Worm (Caenorhabditis elegans) whole organism, late embryonic: ENCODE results near the gene K09C4.4.
A peak's percentile ranks its signal among the peaks of the same experiment; 100 is the strongest.

ENCODE experiments used
- C08G9.2 ChIP-seq: sonication (generic microtip); optimal IDR thresholded peaks from 2 replicates; lab custom pipeline; 2016; ENCODE audit warnings: mild to moderate bottlenecking, missing genetic modification characterization, moderate library complexity, missing compliant biosample characterization
- F13H6.1 ChIP-seq: sonication (generic microtip); optimal IDR thresholded peaks from 2 replicates; lab custom pipeline; 2016; ENCODE audit warnings: missing genetic modification characterization, missing compliant biosample characterization
- K09A11.1 ChIP-seq: sonication (generic microtip); optimal IDR thresholded peaks from 2 replicates; lab custom pipeline; 2017; ENCODE audit warnings: antibody characterized with exemption, mild to moderate bottlenecking, missing genetic modification characterization, missing compliant biosample characterization; ENCODE audit not compliant: insufficient read depth
- Y22D7AL.16 ChIP-seq: sonication (generic microtip); optimal IDR thresholded peaks from 2 replicates; lab custom pipeline; 2016; ENCODE audit warnings: missing genetic modification characterization, missing compliant biosample characterization
- ahr-1 ChIP-seq: sonication (generic microtip); optimal IDR thresholded peaks from 2 replicates; lab custom pipeline; 2016; ENCODE audit warnings: missing genetic modification characterization, missing compliant biosample characterization
- ama-1 ChIP-seq: fragments of 150-350 bp; optimal IDR thresholded peaks from 2 replicates; lab custom pipeline; 2014
- ceh-19 ChIP-seq: fragments of 200-800 bp; sonication (Bioruptor generic); optimal IDR thresholded peaks from 2 replicates; lab custom pipeline; 2018; ENCODE audit warnings: mild to moderate bottlenecking, missing genetic modification characterization, missing compliant biosample characterization
- ceh-22 ChIP-seq: sonication (generic microtip); optimal IDR thresholded peaks from 2 replicates; lab custom pipeline; 2017; ENCODE audit warnings: missing biosample characterization, missing genetic modification characterization
- ceh-34 ChIP-seq: sonication (generic microtip); optimal IDR thresholded peaks from 2 replicates; lab custom pipeline; 2016; ENCODE audit warnings: mild to moderate bottlenecking, missing genetic modification characterization, missing compliant biosample characterization
- ceh-45 ChIP-seq: fragments of 200-800 bp; sonication (Bioruptor generic); IDR thresholded peaks from 2 replicates; pipeline ENCODE4 v1.3.6; 2022; ENCODE audit warnings: missing genetic modification reagents, missing genetic modification characterization, missing compliant biosample characterization
- ceh-48 ChIP-seq: sonication (generic microtip); optimal IDR thresholded peaks from 2 replicates; lab custom pipeline; 2016; ENCODE audit warnings: missing genetic modification characterization, inconsistent platforms, missing compliant biosample characterization
- ceh-6 ChIP-seq: fragments of 200-800 bp; sonication (Bioruptor generic); optimal IDR thresholded peaks from 2 replicates; lab custom pipeline; 2018; ENCODE audit warnings: mild to moderate bottlenecking, missing genetic modification characterization, missing compliant biosample characterization
- che-1 ChIP-seq: sonication (generic microtip); optimal IDR thresholded peaks from 2 replicates; lab custom pipeline; 2016; ENCODE audit warnings: mild to moderate bottlenecking, missing genetic modification characterization, missing compliant biosample characterization
- dmd-4 ChIP-seq: sonication (generic microtip); optimal IDR thresholded peaks from 2 replicates; lab custom pipeline; 2016; ENCODE audit warnings: borderline replicate concordance, missing genetic modification characterization, missing compliant biosample characterization
- elt-2 ChIP-seq: sonication (generic microtip); optimal IDR thresholded peaks from 2 replicates; lab custom pipeline; 2016; ENCODE audit warnings: missing genetic modification reagents, missing genetic modification characterization, missing compliant biosample characterization
- elt-4 ChIP-seq: sonication (generic microtip); optimal IDR thresholded peaks from 2 replicates; lab custom pipeline; 2016; ENCODE audit warnings: missing genetic modification characterization, missing compliant biosample characterization
- ets-4 ChIP-seq: sonication (generic microtip); optimal IDR thresholded peaks from 2 replicates; lab custom pipeline; 2016; ENCODE audit warnings: missing genetic modification characterization, missing compliant biosample characterization
- fkh-10 ChIP-seq: fragments of 150-350 bp; optimal IDR thresholded peaks from 2 replicates; lab custom pipeline; 2014; ENCODE audit warnings: missing biosample characterization, missing genetic modification reagents, missing genetic modification characterization
- fkh-6 ChIP-seq: sonication (generic microtip); optimal IDR thresholded peaks from 2 replicates; lab custom pipeline; 2016; ENCODE audit warnings: missing genetic modification characterization, missing compliant biosample characterization
- hlh-13 ChIP-seq: fragments of 200-800 bp; sonication (Bioruptor generic); optimal IDR thresholded peaks from 2 replicates; lab custom pipeline; 2018; ENCODE audit warnings: mild to moderate bottlenecking, missing genetic modification characterization, missing compliant biosample characterization
- hlh-6 ChIP-seq: sonication (generic microtip); optimal IDR thresholded peaks from 2 replicates; lab custom pipeline; 2016; ENCODE audit warnings: missing genotype, missing genetic modification characterization, missing compliant biosample characterization
- lin-11 ChIP-seq: fragments of 200-800 bp; sonication (Bioruptor generic); optimal IDR thresholded peaks from 2 replicates; lab custom pipeline; 2018; ENCODE audit warnings: mild to moderate bottlenecking, missing genetic modification characterization, missing compliant biosample characterization
- nhr-232 ChIP-seq: sonication (generic microtip); optimal IDR thresholded peaks from 2 replicates; lab custom pipeline; 2016; ENCODE audit warnings: missing genetic modification characterization, missing compliant biosample characterization
- odd-2 ChIP-seq: sonication (generic microtip); optimal IDR thresholded peaks from 2 replicates; lab custom pipeline; 2017; ENCODE audit warnings: antibody characterized with exemption, mild to moderate bottlenecking, missing genetic modification characterization, missing compliant biosample characterization
- pat-9 ChIP-seq: fragments of 200-800 bp; sonication (Bioruptor generic); optimal IDR thresholded peaks from 2 replicates; lab custom pipeline; 2018; ENCODE audit warnings: mild to moderate bottlenecking, missing genetic modification characterization, moderate library complexity, missing compliant biosample characterization
- pax-1 ChIP-seq: fragments of 150-350 bp; optimal IDR thresholded peaks from 2 replicates; lab custom pipeline; 2014; ENCODE audit warnings: missing biosample characterization, missing genetic modification characterization
- pha-2 ChIP-seq: sonication (generic microtip); optimal IDR thresholded peaks from 2 replicates; lab custom pipeline; 2017; ENCODE audit warnings: mild to moderate bottlenecking, missing genetic modification characterization, missing compliant biosample characterization
- ref-2 ChIP-seq: sonication (generic microtip); optimal IDR thresholded peaks from 2 replicates; lab custom pipeline; 2016; ENCODE audit warnings: missing genetic modification characterization, missing compliant biosample characterization
- rnt-1 ChIP-seq: sonication (generic microtip); optimal IDR thresholded peaks from 2 replicates; lab custom pipeline; 2016; ENCODE audit warnings: missing genetic modification characterization, missing compliant biosample characterization
- sox-2 ChIP-seq: fragments of 200-800 bp; sonication (Bioruptor generic); IDR thresholded peaks from 2 replicates; pipeline ENCODE4 v1.3.6; 2022; ENCODE audit warnings: missing genetic modification reagents, missing genetic modification characterization, missing compliant biosample characterization
- sox-4 ChIP-seq: sonication (generic microtip); optimal IDR thresholded peaks from 2 replicates; lab custom pipeline; 2017; ENCODE audit warnings: mild to moderate bottlenecking, missing genetic modification characterization, inconsistent platforms, missing compliant biosample characterization
- ttx-3 ChIP-seq: sonication (generic microtip); optimal IDR thresholded peaks from 2 replicates; lab custom pipeline; 2016; ENCODE audit warnings: missing genetic modification reagents, missing genetic modification characterization, missing compliant biosample characterization
- unc-3 ChIP-seq, 2 experiments: fragments of 200-800 bp in 1 of 2; sonication (Bioruptor generic) in 1 of 2; sonication (generic microtip) in 1 of 2; conservative IDR thresholded peaks in 1 of 2; optimal IDR thresholded peaks in 1 of 2; 2 replicates each; pipeline versions ENCODE4 v1.3.6 to Lab custom; 2016 to 2022; ENCODE audit warnings: missing compliant biosample characterization in 2 of 2, missing genetic modification characterization in 2 of 2, missing genetic modification reagents in 1 of 2
- unc-42 ChIP-seq: sonication (generic microtip); optimal IDR thresholded peaks from 2 replicates; lab custom pipeline; 2016; ENCODE audit warnings: missing genotype, missing genetic modification characterization, missing compliant biosample characterization
- unc-55 ChIP-seq: sonication (generic microtip); optimal IDR thresholded peaks from 2 replicates; lab custom pipeline; 2017; ENCODE audit warnings: missing biosample characterization, missing genetic modification reagents, missing genetic modification characterization
- ztf-16 ChIP-seq: sonication (generic microtip); optimal IDR thresholded peaks from 2 replicates; lab custom pipeline; 2017; ENCODE audit warnings: missing genetic modification characterization, missing compliant biosample characterization

K09C4.4 gene

DNA sequence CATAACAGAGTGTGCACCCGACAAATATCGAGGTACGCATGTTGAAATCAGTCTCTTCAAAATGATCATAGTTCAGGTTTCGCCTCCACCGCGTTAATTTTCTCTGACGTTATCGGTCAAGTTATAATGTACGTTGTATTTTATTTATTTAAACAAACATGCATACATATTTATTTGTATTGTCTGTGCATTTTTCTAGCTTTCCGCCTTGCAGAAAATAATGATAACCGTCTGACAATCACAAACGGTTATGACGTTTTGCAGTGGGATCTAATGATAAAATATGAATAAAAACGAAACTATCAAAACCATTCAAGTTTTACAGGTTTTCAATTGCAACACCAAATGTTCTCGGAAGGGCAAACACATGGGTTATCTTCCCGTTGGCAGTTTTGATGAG lies 6.1 kb upstream of the K09C4.4 start:
- TF ChIP-seq C08G9.2 (tag; lab: Kevin White, UChicago) (no peak), elt-2 (peak; percentile 3)

DNA sequence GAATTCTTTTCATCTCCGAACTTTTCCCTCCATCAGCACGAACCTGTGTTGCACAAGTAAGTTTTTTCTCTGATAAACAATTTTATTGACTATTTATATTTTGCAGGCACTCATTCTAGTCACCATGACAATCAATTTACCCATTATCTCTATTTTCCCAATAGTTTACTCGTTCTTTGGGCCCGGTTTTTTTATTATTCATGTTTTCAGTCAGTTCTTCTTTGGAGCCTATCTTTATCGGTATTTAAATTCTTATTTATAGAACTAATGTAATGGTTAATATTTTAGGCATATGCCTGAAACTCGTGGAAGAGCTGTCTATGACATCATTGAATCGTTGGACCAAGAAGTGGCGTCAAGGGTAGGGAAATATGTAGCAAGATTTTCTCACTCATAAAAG lies 4.3 kb upstream of the K09C4.4 start:
- TF ChIP-seq ceh-6 (GFP tag; lab: Kevin White, UChicago) (no peak), ceh-48 (tag; lab: Kevin White, UChicago) (no peak), nhr-232 (tag; lab: Kevin White, UChicago) (no peak), ama-1 (no peak), pat-9 (no peak), sox-4 (no peak), sox-2 (no peak), elt-4 (tag; lab: Kevin White, UChicago) (no peak), lin-11 (no peak), ztf-16 (tag; lab: Kevin White, UChicago) (no peak), rnt-1 (no peak), unc-3 (GFP tag; conservative IDR thresholded peaks at IDR 0.05; lab: Robert Waterston, UW) (no peak), unc-3 (tag; optimal IDR thresholded peaks at IDR 0.05; lab: Kevin White, UChicago) (no peak), F13H6.1 (tag; lab: Kevin White, UChicago) (no peak), pha-2 (tag; lab: Kevin White, UChicago) (no peak), ref-2 (no peak), hlh-13 (GFP tag; lab: Kevin White, UChicago) (no peak), Y22D7AL.16 (tag; lab: Kevin White, UChicago) (no peak), fkh-6 (no peak), C08G9.2 (tag; lab: Kevin White, UChicago) (no peak)

DNA sequence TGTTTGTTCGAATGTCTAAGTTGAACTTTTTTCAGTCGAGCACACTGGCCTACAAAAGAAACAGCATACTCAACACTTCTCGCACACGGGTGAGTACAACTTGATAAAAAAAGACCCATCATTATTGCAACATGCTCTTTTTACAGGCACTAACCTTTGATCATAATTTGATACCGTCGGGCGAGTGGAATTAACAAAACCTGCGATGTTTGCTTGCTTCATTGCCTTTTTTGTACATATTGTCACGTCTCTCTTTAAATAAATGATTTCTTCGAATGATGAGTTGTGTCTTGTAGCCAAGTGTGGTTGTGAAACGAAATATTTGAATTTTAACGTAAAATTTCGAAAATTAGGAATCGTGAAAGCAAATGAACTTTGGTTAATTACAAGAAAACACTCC lies 3.8 kb upstream of the K09C4.4 start:
- no peak for TF ChIP-seq fkh-6
- no peak for TF ChIP-seq unc-55
- no peak for TF ChIP-seq ceh-22 (tag; lab: Kevin White, UChicago)
- TF ChIP-seq odd-2 (tag; lab: Kevin White, UChicago) = no peak
- no peak for TF ChIP-seq ets-4 (tag; lab: Kevin White, UChicago)
- no peak for TF ChIP-seq ceh-19 (GFP tag; lab: Kevin White, UChicago)
- TF ChIP-seq ttx-3 (tag; lab: Kevin White, UChicago) = no peak
- no peak for TF ChIP-seq pat-9
- TF ChIP-seq unc-42 (tag; lab: Kevin White, UChicago) = no peak
- TF ChIP-seq, all 69 proteins: peak for 0

DNA sequence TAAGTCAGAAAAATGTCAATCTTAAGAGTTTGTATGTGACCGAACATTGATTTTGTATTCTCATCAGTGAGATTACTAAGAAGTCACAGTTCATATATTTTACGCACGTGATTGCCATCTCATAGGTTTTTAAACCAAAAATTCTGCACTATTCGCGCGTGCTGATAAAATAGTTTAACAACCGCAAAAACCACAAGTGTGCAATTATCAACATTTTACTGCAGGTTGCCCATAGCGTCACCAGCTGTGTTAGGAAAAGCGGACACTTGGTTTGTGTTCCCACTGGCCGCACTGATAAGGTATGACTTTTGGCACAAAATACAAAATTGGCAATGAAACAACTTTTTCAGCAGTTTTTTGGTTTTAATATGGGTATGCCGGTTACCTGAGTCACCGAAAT lies 864 bp downstream of the K09C4.4 start:
- no peak for TF ChIP-seq K09A11.1 (tag; lab: Kevin White, UChicago)
- peak; percentile 53 for TF ChIP-seq elt-2

DNA sequence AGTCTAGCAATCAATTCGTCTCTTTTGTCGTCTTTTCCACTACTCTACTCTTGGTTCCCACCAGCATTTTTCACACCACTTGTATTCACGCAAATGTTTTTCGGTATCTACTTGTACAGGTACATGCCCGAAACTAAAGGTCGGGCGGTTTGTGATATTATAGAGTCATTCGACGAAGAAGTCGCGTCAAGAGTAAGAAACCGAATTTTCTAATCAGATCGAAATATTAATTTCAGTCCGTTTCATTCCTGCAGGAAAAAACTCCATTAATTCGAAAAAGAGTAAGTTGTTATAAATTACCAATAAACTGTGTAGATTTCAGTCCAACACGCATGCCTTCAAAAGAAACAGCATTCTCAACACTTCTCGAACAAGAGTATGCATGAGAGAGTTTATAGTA lies 2.7 kb downstream of the K09C4.4 start:
- TF ChIP-seq ttx-3 (tag; lab: Kevin White, UChicago) (no peak), che-1 (no peak), ceh-34 (tag; lab: Kevin White, UChicago) (no peak), lin-11 (no peak), ztf-16 (tag; lab: Kevin White, UChicago) (no peak)

DNA sequence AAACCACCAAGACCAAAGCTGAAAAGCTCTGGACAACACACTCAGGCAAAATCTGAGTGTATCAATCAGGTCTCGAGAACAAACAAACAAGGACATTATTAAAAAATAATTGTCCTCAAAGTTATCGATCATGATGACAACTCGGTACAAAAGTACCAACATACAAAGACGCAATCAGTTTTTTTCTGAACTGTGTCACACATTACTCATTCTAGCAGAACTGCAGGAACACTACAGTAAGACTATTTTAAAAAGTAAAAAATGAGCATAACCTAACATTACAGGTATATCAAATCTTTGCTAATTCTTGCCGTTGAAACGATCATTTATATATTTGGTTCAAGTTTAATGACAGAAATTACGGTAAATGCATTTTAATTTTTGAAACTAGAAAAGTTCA lies 6.9 kb downstream of the K09C4.4 start, which contains the start of gene K09C4.2:
K09C4.2 (plus strand) TSS at position 301 of the 400 bp plus-strand sequence.
- TF ChIP-seq ceh-45 (GFP tag; lab: Robert Waterston, UW) = no peak
- TF ChIP-seq ceh-34 (tag; lab: Kevin White, UChicago) = no peak
- no peak for TF ChIP-seq unc-42 (tag; lab: Kevin White, UChicago)
- TF ChIP-seq hlh-6 (tag; lab: Kevin White, UChicago) = no peak
- TF ChIP-seq ahr-1 (tag; lab: Kevin White, UChicago) = no peak
- TF ChIP-seq ztf-16 (tag; lab: Kevin White, UChicago) = no peak
- no peak for TF ChIP-seq unc-3 (GFP tag; conservative IDR thresholded peaks at IDR 0.05; lab: Robert Waterston, UW)
- no peak for TF ChIP-seq unc-3 (tag; optimal IDR thresholded peaks at IDR 0.05; lab: Kevin White, UChicago)
- no peak for TF ChIP-seq pax-1
- no peak for TF ChIP-seq fkh-10 (GFP tag; lab: Kevin White, UChicago)
- TF ChIP-seq elt-2 = no peak
- TF ChIP-seq dmd-4 = no peak
- no peak for TF ChIP-seq ceh-48 (tag; lab: Kevin White, UChicago)
- no peak for TF ChIP-seq F13H6.1 (tag; lab: Kevin White, UChicago)
- TF ChIP-seq ets-4 (tag; lab: Kevin White, UChicago) = no peak
